Worm (Caenorhabditis elegans) whole organism, L4/young adult: Measurements from ENCODE around the gene ttr-41.

Experiments
- dao-5 ChIP-seq: sonication (generic microtip); optimal IDR thresholded peaks from 2 replicates; lab custom pipeline; 2016; ENCODE audit warnings: missing genotype, missing genetic modification characterization, moderate library complexity, missing compliant biosample characterization
- him-1 ChIP-seq: sonication (generic microtip); optimal IDR thresholded peaks from 2 replicates; lab custom pipeline; 2016; ENCODE audit warnings: missing genotype, missing genetic modification reagents, missing genetic modification characterization, missing compliant biosample characterization

DNA sequence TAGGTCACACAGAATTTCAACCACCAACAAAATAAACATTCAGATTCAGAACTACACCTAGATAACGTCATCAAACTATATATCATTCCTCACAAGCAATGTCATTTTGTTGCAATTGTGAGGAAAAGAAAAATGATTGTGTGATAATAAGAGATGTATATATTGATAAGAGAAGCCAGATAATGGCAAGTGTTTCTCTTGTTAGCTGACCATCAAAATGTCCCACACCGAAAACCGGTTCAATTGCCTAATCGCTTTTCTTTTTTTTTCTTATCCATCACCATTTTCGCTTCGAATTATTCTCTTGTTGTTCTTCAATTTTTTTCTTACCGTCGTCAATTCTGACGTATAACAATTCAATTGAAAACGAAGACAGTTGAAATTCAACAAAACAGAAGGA lies 44.8 kb upstream of the ttr-41 start:
- TF ChIP-seq him-1 = no peak
- TF ChIP-seq dao-5 (tag; lab: Kevin White, UChicago) = no peak
